Worm (Caenorhabditis elegans) whole organism, L4 larva: ENCODE results near the gene F34D10.4.

ENCODE experiments used
- D1046.2 ChIP-seq: fragments of 200-800 bp; sonication (Bioruptor generic); IDR thresholded peaks from 2 replicates; pipeline ENCODE4 v1.3.6; 2022; ENCODE audit warnings: missing genetic modification characterization, missing compliant biosample characterization
- F49E8.2 ChIP-seq: sonication (generic microtip); optimal IDR thresholded peaks from 2 replicates; lab custom pipeline; 2016; ENCODE audit warnings: missing compliant biosample characterization, mild to moderate bottlenecking, missing genetic modification characterization, borderline replicate concordance
- T20F7.1 ChIP-seq: fragments of 200-800 bp; sonication (Bioruptor generic); optimal IDR thresholded peaks from 2 replicates; lab custom pipeline; 2018; ENCODE audit warnings: mild to moderate bottlenecking, missing genetic modification characterization, missing compliant biosample characterization
- Y75B8A.6 ChIP-seq: fragments of 200-800 bp; sonication (Bioruptor generic); IDR thresholded peaks from 2 replicates; pipeline ENCODE4 v1.3.6; 2022; ENCODE audit warnings: missing genetic modification reagents, missing genetic modification characterization, missing compliant biosample characterization
- ceh-28 ChIP-seq: fragments of 150-350 bp; optimal IDR thresholded peaks from 2 replicates; lab custom pipeline; 2014; ENCODE audit warnings: missing biosample characterization, missing genetic modification reagents, missing genetic modification characterization
- ceh-82 ChIP-seq: sonication (generic microtip); optimal IDR thresholded peaks from 2 replicates; lab custom pipeline; 2017; ENCODE audit warnings: missing biosample characterization, missing genetic modification characterization
- lin-13 ChIP-seq: fragments of 150-350 bp; optimal IDR thresholded peaks from 2 replicates; lab custom pipeline; 2014; ENCODE audit warnings: missing biosample characterization, missing genetic modification reagents, missing genetic modification characterization
- snpc-4 ChIP-seq: fragments of 150-350 bp; optimal IDR thresholded peaks from 2 replicates; lab custom pipeline; 2014; ENCODE audit warnings: missing biosample characterization, missing genetic modification characterization
- unc-39 ChIP-seq: sonication (generic microtip); optimal IDR thresholded peaks from 2 replicates; lab custom pipeline; 2017; ENCODE audit warnings: missing biosample characterization, missing genetic modification characterization
- zfp-3 ChIP-seq: fragments of 200-800 bp; sonication (Bioruptor generic); conservative IDR thresholded peaks from 2 replicates; pipeline ENCODE4 v1.3.6; 2022; ENCODE audit warnings: missing genetic modification reagents, missing genetic modification characterization, missing compliant biosample characterization

ce11 chrIII:3698366-3698765, 38.0 kb upstream of the F34D10.4 start:
- TF ChIP-seq T20F7.1 (GFP tag; lab: Kevin White, UChicago) (no peak), F49E8.2 (tag; lab: Kevin White, UChicago) (no peak), Y75B8A.6 (GFP tag; lab: Robert Waterston, UW) (no peak), D1046.2 (no peak), zfp-3 (GFP tag; lab: Robert Waterston, UW) (no peak), lin-13 (GFP tag; lab: Kevin White, UChicago) (no peak), ceh-82 (no peak), ceh-28 (no peak), unc-39 (tag; lab: Kevin White, UChicago) (no peak), snpc-4 (no peak)
